Worm (Caenorhabditis elegans): ENCODE results near the gene cdh-1.

Gene cdh-1

ce11 chrIII:2976176-2976575 lies 65.5 kb downstream of the cdh-1 start:
- TF ChIP-seq ceh-13 (GFP tag; optimal IDR thresholded peaks at IDR 0.05), result no peak
- TF ChIP-seq scrt-1 (GFP tag; IDR thresholded peaks at IDR 0.05), result no peak
- TF ChIP-seq pes-1 (GFP tag; IDR thresholded peaks at IDR 0.05), result no peak

DNA sequence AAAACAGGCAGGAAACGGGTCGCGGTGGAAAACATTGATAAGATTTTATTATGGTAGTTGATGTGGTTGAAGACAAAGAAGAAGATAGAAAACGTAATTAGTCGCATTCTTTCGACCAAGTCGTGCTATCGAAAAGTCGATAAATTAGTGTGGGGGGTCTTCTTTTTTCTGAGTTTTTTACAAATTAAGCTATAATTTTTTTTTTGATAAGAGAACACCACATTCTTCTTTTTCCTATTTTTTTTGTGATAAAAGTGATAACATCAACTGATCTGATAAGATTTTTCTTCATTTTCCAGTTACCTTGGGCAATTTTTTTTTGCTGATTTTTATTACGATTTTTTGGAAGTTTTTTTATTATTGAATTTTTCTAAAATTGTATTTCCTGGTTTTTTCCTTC lies 70.2 kb downstream of the cdh-1 start:
- no peak for TF ChIP-seq ama-1 (optimal IDR thresholded peaks at IDR 0.05)
- TF ChIP-seq hnd-1 (tag; optimal IDR thresholded peaks at IDR 0.05), result no peak

ce11 chrIII:2982109-2982508 lies 71.4 kb downstream of the cdh-1 start, which contains the start of gene Y55D5A.1:
Gene Y55D5A.1 (plus strand): TSS chrIII:2982409.
- TF ChIP-seq ets-7 (tag; optimal IDR thresholded peaks at IDR 0.05) (no peak), F13C5.2 (tag; optimal IDR thresholded peaks at IDR 0.05) (no peak), scrt-1 (GFP tag; IDR thresholded peaks at IDR 0.05) (no peak), tbx-11 (GFP tag; IDR thresholded peaks at IDR 0.05) (no peak), pes-1 (GFP tag; IDR thresholded peaks at IDR 0.05) (no peak), B0310.2 (tag; optimal IDR thresholded peaks at IDR 0.05) (no peak), tbx-37 (GFP tag; conservative IDR thresholded peaks at IDR 0.05) (no peak), ceh-13 (GFP tag; optimal IDR thresholded peaks at IDR 0.05) (no peak), ceh-36 (tag; optimal IDR thresholded peaks at IDR 0.05) (no peak), hnd-1 (tag; optimal IDR thresholded peaks at IDR 0.05) (no peak), aly-1 (tag; optimal IDR thresholded peaks at IDR 0.05) (no peak), ama-1 (optimal IDR thresholded peaks at IDR 0.05) (no peak), sea-1 (GFP tag; conservative IDR thresholded peaks at IDR 0.05) (no peak), tra-4 (tag; optimal IDR thresholded peaks at IDR 0.05) (no peak)

- TF ChIP-seq tra-4 (tag; optimal IDR thresholded peaks at IDR 0.05) (no peak), B0310.2 (tag; optimal IDR thresholded peaks at IDR 0.05) (no peak), sea-1 (GFP tag; conservative IDR thresholded peaks at IDR 0.05) (no peak), scrt-1 (GFP tag; IDR thresholded peaks at IDR 0.05) (no peak), hnd-1 (tag; optimal IDR thresholded peaks at IDR 0.05) (no peak), tbx-37 (GFP tag; conservative IDR thresholded peaks at IDR 0.05) (no peak), ceh-13 (GFP tag; optimal IDR thresholded peaks at IDR 0.05) (no peak), ama-1 (optimal IDR thresholded peaks at IDR 0.05) (no peak), flt-1 (GFP tag; IDR thresholded peaks at IDR 0.05) (no peak), ets-7 (tag; optimal IDR thresholded peaks at IDR 0.05) (no peak), F13C5.2 (tag; optimal IDR thresholded peaks at IDR 0.05) (no peak), pes-1 (GFP tag; IDR thresholded peaks at IDR 0.05) (no peak), ceh-36 (tag; optimal IDR thresholded peaks at IDR 0.05) (no peak), hmbx-1 (tag; optimal IDR thresholded peaks at IDR 0.05) (no peak), hmg-4 (GFP tag; optimal IDR thresholded peaks at IDR 0.05) (no peak), aly-1 (tag; optimal IDR thresholded peaks at IDR 0.05) (no peak)
Observed at ce11 chrIII:2983044-2983443, 72.3 kb downstream of the cdh-1 start.

Data from whole organism, early embryonic.